Fruit fly (Drosophila melanogaster) whole organism, prepupa: ENCODE measurements around the gene CG12992.

ENCODE experiments used
- CG11294 ChIP-seq: fragments of 200-800 bp; sonication (Bioruptor generic); IDR thresholded peaks from 2 replicates; pipeline ENCODE4 v1.3.6; 2022; ENCODE audit warnings: missing biosample characterization, missing genetic modification characterization
- CG8319 ChIP-seq: fragments of 200-800 bp; sonication (Bioruptor generic); optimal IDR thresholded peaks from 3 replicates; lab custom pipeline; 2016; ENCODE audit warnings: missing biosample characterization, missing genetic modification characterization
- CG9139 ChIP-seq: fragments of 200-800 bp; sonication (Bioruptor generic); optimal IDR thresholded peaks from 3 replicates; lab custom pipeline; 2017; ENCODE audit warnings: missing biosample characterization, mild to moderate bottlenecking, missing genetic modification characterization
- Ets96B ChIP-seq: fragments of 200-800 bp; optimal IDR thresholded peaks from 2 replicates; lab custom pipeline; 2019; ENCODE audit warnings: missing biosample characterization, mild to moderate bottlenecking, missing genetic modification characterization, moderate library complexity
- Gug ChIP-seq: fragments of 200-800 bp; sonication (Bioruptor generic); IDR thresholded peaks from 2 replicates; pipeline ENCODE4 v1.3.6; 2022; ENCODE audit warnings: missing biosample characterization, missing genetic modification characterization
- Sox102F ChIP-seq: fragments of 200-800 bp; sonication (Bioruptor generic); optimal IDR thresholded peaks from 2 replicates; lab custom pipeline; 2016; ENCODE audit warnings: missing biosample characterization, mild to moderate bottlenecking, missing genetic modification characterization
- achi ChIP-seq: fragments of 200-800 bp; sonication (Bioruptor generic); optimal IDR thresholded peaks from 3 replicates; lab custom pipeline; 2016; ENCODE audit warnings: missing biosample characterization, missing genetic modification characterization
- vri ChIP-seq: fragments of 200-800 bp; sonication (Bioruptor generic); optimal IDR thresholded peaks from 3 replicates; lab custom pipeline; 2016; ENCODE audit warnings: missing biosample characterization, mild to moderate bottlenecking, missing genetic modification characterization

- no peak for TF ChIP-seq achi (GFP tag; lab: Kevin White, UChicago)
- TF ChIP-seq Ets96B (tag; lab: Kevin White, UChicago): peak; percentile 20
- no peak for TF ChIP-seq Gug (GFP tag; lab: Robert Waterston, UW)
- TF ChIP-seq CG8319 (GFP tag; lab: Kevin White, UChicago): no peak
- no peak for TF ChIP-seq Sox102F (GFP tag; lab: Kevin White, UChicago)
- TF ChIP-seq CG9139 (GFP tag; lab: Kevin White, UChicago): no peak
- TF ChIP-seq CG11294: no peak
- TF ChIP-seq vri (GFP tag; lab: Kevin White, UChicago): no peak
Measured at dm6 chrX:17594745-17595144, 6.1 kb downstream of the CG12992 start.
